Fruit fly (Drosophila melanogaster) whole organism, embryonic: Measurements from ENCODE around the gene kri.

Experiments used
- CG1024 ChIP-seq: fragments of 200-800 bp; sonication (Bioruptor generic); IDR thresholded peaks from 2 replicates; pipeline ENCODE4 v1.3.6; 2022; ENCODE audit warnings: missing biosample characterization, missing genetic modification characterization
- CG10321 ChIP-seq: fragments of 200-800 bp; sonication (Bioruptor generic); IDR thresholded peaks from 2 replicates; pipeline ENCODE4 v1.3.6; 2022; ENCODE audit warnings: missing biosample characterization, missing genetic modification characterization
- CG11398 ChIP-seq: fragments of 200-800 bp; sonication (Bioruptor generic); optimal IDR thresholded peaks from 2 replicates; lab custom pipeline; 2016; ENCODE audit warnings: missing biosample characterization, missing genetic modification characterization
- CG8281 ChIP-seq: fragments of 200-800 bp; sonication (Bioruptor generic); optimal IDR thresholded peaks from 2 replicates; lab custom pipeline; 2018; ENCODE audit warnings: missing biosample characterization, mild to moderate bottlenecking, missing genetic modification characterization, moderate library complexity
- CG8388 ChIP-seq: fragments of 200-800 bp; sonication (Bioruptor generic); optimal IDR thresholded peaks from 2 replicates; lab custom pipeline; 2019; ENCODE audit warnings: missing biosample characterization, mild to moderate bottlenecking, missing genetic modification characterization, moderate library complexity
- HmgD ChIP-seq: fragments of 200-800 bp; sonication (Bioruptor generic); optimal IDR thresholded peaks from 3 replicates; lab custom pipeline; 2016; ENCODE audit warnings: missing biosample characterization, missing genetic modification characterization
- Hr78 ChIP-seq, 2 experiments: fragments of 200-800 bp in 1 of 2; fragments of >200 bp in 1 of 2; sonication (Bioruptor generic) in 1 of 2; optimal IDR thresholded peaks; 2 replicates each; lab custom pipeline; 2017 to 2019; ENCODE audit warnings: missing biosample characterization in 2 of 2, missing genetic modification characterization in 2 of 2, mild to moderate bottlenecking in 1 of 2, moderate library complexity in 1 of 2
- az2 ChIP-seq: fragments of 200-800 bp; sonication (Bioruptor generic); optimal IDR thresholded peaks from 3 replicates; lab custom pipeline; 2016; ENCODE audit warnings: missing biosample characterization, missing genetic modification characterization
- gfzf ChIP-seq: fragments of 200-800 bp; sonication (Bioruptor generic); optimal IDR thresholded peaks from 2 replicates; lab custom pipeline; 2016; ENCODE audit warnings: missing biosample characterization, mild to moderate bottlenecking, missing genetic modification characterization, moderate library complexity
- gsb ChIP-seq: fragments of 200-800 bp; sonication (Bioruptor generic); IDR thresholded peaks from 2 replicates; pipeline ENCODE4 v1.3.6; 2022; ENCODE audit warnings: missing biosample characterization, missing genetic modification characterization
- sisA ChIP-seq: fragments of 200-800 bp; sonication (Bioruptor generic); IDR thresholded peaks from 2 replicates; pipeline ENCODE4 v1.3.6; 2022; ENCODE audit warnings: missing biosample characterization, missing genetic modification characterization
- so ChIP-seq: fragments of 200-800 bp; sonication (Bioruptor generic); IDR thresholded peaks from 3 replicates; pipeline ENCODE4 v1.3.6; 2022; ENCODE audit warnings: missing biosample characterization, missing genetic modification characterization
- trh ChIP-seq: fragments of 200-800 bp; sonication (Bioruptor generic); optimal IDR thresholded peaks from 2 replicates; lab custom pipeline; 2016; ENCODE audit warnings: missing biosample characterization, missing genetic modification characterization

- TF ChIP-seq gfzf (no peak), CG1024 (no peak), HmgD (GFP tag; lab: Kevin White, UChicago) (no peak), CG8388 (GFP tag; lab: Kevin White, UChicago) (no peak), gsb (no peak), CG8281 (tag; lab: Kevin White, UChicago) (no peak), trh (GFP tag; lab: Kevin White, UChicago) (no peak), so (no peak), sisA (GFP tag; lab: Robert Waterston, UW) (no peak), CG10321 (GFP tag; lab: Robert Waterston, UW) (no peak), az2 (GFP tag; lab: Kevin White, UChicago) (no peak), Hr78 (GFP tag; optimal IDR thresholded peaks at IDR 0.05; lab: Kevin White, UChicago) (no peak), CG11398 (GFP tag; lab: Kevin White, UChicago) (no peak)
Measured at dm6 chr3L:5786604-5787003, 24.2 kb upstream of the kri start, which contains the start of gene Cralbp.
